Fruit fly (Drosophila melanogaster) whole organism, pupa: ENCODE results near the gene mRpS25.

ENCODE experiments used
- CG10348 ChIP-seq: fragments of 200-800 bp; sonication (Bioruptor generic); IDR thresholded peaks from 2 replicates; pipeline ENCODE4 v1.3.6; 2022; ENCODE audit warnings: missing biosample characterization, missing genetic modification characterization
- CG12605 ChIP-seq: fragments of 200-800 bp; sonication (Bioruptor generic); IDR thresholded peaks from 2 replicates; pipeline ENCODE4 v1.3.6; 2022; ENCODE audit warnings: missing biosample characterization, missing genetic modification characterization
- CG13204 ChIP-seq: fragments of 200-800 bp; sonication (Bioruptor generic); optimal IDR thresholded peaks from 2 replicates; lab custom pipeline; 2018; ENCODE audit warnings: missing biosample characterization, mild to moderate bottlenecking, missing genetic modification characterization, moderate library complexity
- CG14655 ChIP-seq: fragments of 200-800 bp; sonication (Bioruptor generic); optimal IDR thresholded peaks from 3 replicates; lab custom pipeline; 2017; ENCODE audit warnings: mild to moderate bottlenecking, missing biosample characterization, missing genetic modification reagents, missing genetic modification characterization
- CG15710 ChIP-seq: fragments of 200-800 bp; sonication (Bioruptor generic); optimal IDR thresholded peaks from 2 replicates; lab custom pipeline; 2018; ENCODE audit warnings: missing biosample characterization, mild to moderate bottlenecking, missing genetic modification characterization, moderate library complexity
- CG17806 ChIP-seq: fragments of 200-800 bp; sonication (Bioruptor generic); optimal IDR thresholded peaks from 2 replicates; lab custom pipeline; 2018; ENCODE audit warnings: missing biosample characterization, mild to moderate bottlenecking, missing genetic modification characterization, moderate library complexity
- CG32121 ChIP-seq: fragments of 200-800 bp; sonication (Bioruptor generic); IDR thresholded peaks from 2 replicates; pipeline ENCODE4 v1.3.6; 2022; ENCODE audit warnings: missing biosample characterization, missing genetic modification characterization
- CG34367 ChIP-seq: fragments of 200-800 bp; sonication (Bioruptor generic); optimal IDR thresholded peaks from 2 replicates; lab custom pipeline; 2018; ENCODE audit warnings: missing biosample characterization, mild to moderate bottlenecking, missing genetic modification characterization
- CG4496 ChIP-seq: fragments of 200-800 bp; sonication (Bioruptor generic); IDR thresholded peaks from 3 replicates; pipeline ENCODE4 v1.3.6; 2022; ENCODE audit warnings: missing biosample characterization, missing genetic modification characterization
- CG8159 ChIP-seq: fragments of 200-800 bp; sonication (Bioruptor generic); optimal IDR thresholded peaks from 3 replicates; lab custom pipeline; 2018; ENCODE audit warnings: missing biosample characterization, mild to moderate bottlenecking, missing genetic modification characterization, moderate library complexity
- CG8301 ChIP-seq: fragments of 200-800 bp; sonication (Bioruptor generic); optimal IDR thresholded peaks from 2 replicates; lab custom pipeline; 2018; ENCODE audit warnings: missing biosample characterization, mild to moderate bottlenecking, missing genetic modification characterization
- CG9948 ChIP-seq: fragments of 200-800 bp; sonication (Bioruptor generic); optimal IDR thresholded peaks from 2 replicates; lab custom pipeline; 2018; ENCODE audit warnings: missing biosample characterization, mild to moderate bottlenecking, missing genetic modification characterization, moderate library complexity
- D1 ChIP-seq: fragments of 200-800 bp; sonication (Bioruptor generic); optimal IDR thresholded peaks from 2 replicates; lab custom pipeline; 2018; ENCODE audit warnings: missing biosample characterization, mild to moderate bottlenecking, missing genetic modification characterization, moderate library complexity
- EcR ChIP-seq: fragments of 200-800 bp; sonication (Bioruptor generic); optimal IDR thresholded peaks from 3 replicates; lab custom pipeline; 2019; ENCODE audit warnings: missing biosample characterization, missing genetic modification characterization, mild to moderate bottlenecking, moderate library complexity, missing genetic modification reagents
- Ets98B ChIP-seq: fragments of 200-800 bp; sonication (Bioruptor generic); IDR thresholded peaks from 2 replicates; pipeline ENCODE4 v1.3.6; 2022; ENCODE audit warnings: missing biosample characterization, missing genetic modification characterization
- Pif1A ChIP-seq: fragments of 200-800 bp; sonication (Bioruptor generic); optimal IDR thresholded peaks from 3 replicates; lab custom pipeline; 2016; ENCODE audit warnings: missing biosample characterization, missing genetic modification characterization
- Pif1B ChIP-seq: fragments of 200-800 bp; sonication (Bioruptor generic); optimal IDR thresholded peaks from 3 replicates; lab custom pipeline; 2016; ENCODE audit warnings: missing biosample characterization, missing genetic modification characterization
- Snoo ChIP-seq: fragments of 200-800 bp; sonication (Bioruptor generic); optimal IDR thresholded peaks from 3 replicates; lab custom pipeline; 2017; ENCODE audit warnings: missing biosample characterization, mild to moderate bottlenecking, missing genetic modification characterization, inconsistent platforms
- fd96Ca ChIP-seq: fragments of 200-800 bp; sonication (Bioruptor generic); IDR thresholded peaks from 3 replicates; pipeline ENCODE4 v1.3.6; 2022; ENCODE audit warnings: missing biosample characterization, missing genetic modification characterization
- gl ChIP-seq: fragments of 200-800 bp; sonication (Bioruptor generic); optimal IDR thresholded peaks from 2 replicates; lab custom pipeline; 2018; ENCODE audit warnings: missing biosample characterization, mild to moderate bottlenecking, missing genetic modification characterization
- rn ChIP-seq: fragments of 200-800 bp; sonication (Bioruptor generic); IDR thresholded peaks from 2 replicates; pipeline ENCODE4 v1.3.6; 2022; ENCODE audit warnings: missing biosample characterization, missing genetic modification characterization

The mRpS25 gene

DNA sequence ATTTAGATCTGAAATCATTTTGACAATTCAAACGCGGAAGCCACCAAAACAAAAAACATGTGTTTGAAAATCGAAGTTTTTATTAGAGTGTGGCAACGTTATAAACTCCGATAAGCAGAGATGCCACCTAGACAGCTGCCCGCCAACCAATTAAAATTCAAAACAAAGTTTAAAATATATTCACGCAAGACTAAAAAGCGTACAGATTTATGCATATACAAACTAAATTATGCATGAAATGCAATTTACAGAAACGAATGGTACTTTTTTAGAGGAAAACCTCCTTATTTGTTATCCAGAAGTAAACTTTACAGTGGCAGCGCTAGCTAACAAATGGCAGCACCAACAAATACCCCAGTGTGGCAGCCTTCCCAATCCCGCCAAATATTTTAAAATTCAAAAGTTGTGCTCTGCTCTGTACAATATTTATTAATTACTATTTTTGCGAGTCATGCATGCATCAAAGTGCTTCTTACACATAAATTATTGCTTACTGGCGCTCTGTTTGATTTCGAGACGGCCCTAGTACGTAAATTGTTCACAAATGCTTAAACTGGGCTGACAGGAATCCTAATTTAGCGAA lies 20.9 kb upstream of the mRpS25 start:
- TF ChIP-seq Ets98B (GFP tag; lab: Robert Waterston, UW): no peak
- TF ChIP-seq CG12605 (GFP tag; lab: Robert Waterston, UW): no peak
- TF ChIP-seq CG34367 (tag; lab: Kevin White, UChicago): no peak

DNA sequence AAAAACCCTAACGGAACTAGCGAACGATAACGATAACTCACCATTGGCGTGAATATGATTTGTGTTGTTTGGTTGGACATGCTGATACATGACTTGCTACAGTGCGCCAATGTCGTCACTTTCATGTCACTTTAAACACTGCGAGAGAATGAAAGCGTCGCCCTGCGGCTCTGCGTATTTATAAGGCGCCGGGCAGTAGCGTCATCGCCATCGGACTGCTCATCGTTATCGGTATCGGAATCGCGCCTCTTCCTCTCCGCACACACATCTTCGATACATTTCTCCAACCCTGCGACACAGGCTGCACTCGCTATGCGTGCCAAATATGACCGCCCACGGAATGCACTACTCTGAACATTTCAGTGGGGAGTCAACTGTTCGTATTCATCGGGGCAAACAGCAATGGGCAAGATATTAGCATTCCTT lies 19.7 kb upstream of the mRpS25 start, which contains the start of gene sbm:
Gene sbm (minus strand): TSS at position 160 of the 426 bp plus-strand sequence.
- TF ChIP-seq fd96Ca (peak; percentile 56; the same call in 1 of the 3 replicates), EcR (GFP tag; lab: Kevin White, UChicago) (no peak), CG8301 (tag; lab: Kevin White, UChicago) (no peak), CG4496 (GFP tag; lab: Robert Waterston, UW) (peak; percentile 58; the same call in 1 of the 3 replicates), rn (GFP tag; lab: Robert Waterston, UW) (no peak), D1 (tag; lab: Kevin White, UChicago) (no peak)

DNA sequence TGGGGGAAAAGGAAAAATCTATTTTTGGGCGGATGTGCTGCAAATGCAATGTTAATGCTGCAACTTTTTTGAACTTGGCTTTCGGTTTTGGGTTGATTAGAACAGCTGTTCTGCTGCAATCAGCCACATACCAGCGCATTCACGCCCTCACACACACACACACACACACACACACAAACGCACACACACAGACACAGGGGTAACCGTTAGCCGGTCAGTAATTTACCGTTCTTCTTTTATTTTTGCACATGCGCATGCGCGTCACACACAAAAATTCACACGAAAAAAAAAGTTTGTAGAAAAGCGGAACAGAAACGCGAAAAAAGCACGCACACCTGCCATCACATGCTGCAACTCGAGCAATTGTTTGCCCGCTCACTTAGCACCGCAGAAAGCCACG lies 19.1 kb upstream of the mRpS25 start:
- no peak for TF ChIP-seq rn (GFP tag; lab: Robert Waterston, UW)
- no peak for TF ChIP-seq CG14655 (GFP tag; lab: Kevin White, UChicago)
- TF ChIP-seq Pif1A (GFP tag; lab: Kevin White, UChicago): no peak
- no peak for TF ChIP-seq CG13204 (GFP tag; lab: Kevin White, UChicago)
- TF ChIP-seq CG17806 (tag; lab: Kevin White, UChicago): no peak
- no peak for TF ChIP-seq CG32121
- TF ChIP-seq D1 (tag; lab: Kevin White, UChicago): no peak
- TF ChIP-seq Snoo (tag; lab: Kevin White, UChicago): no peak
- no peak for TF ChIP-seq CG15710
- no peak for TF ChIP-seq CG10348
- no peak for TF ChIP-seq fd96Ca
- no peak for TF ChIP-seq Pif1B (GFP tag; lab: Kevin White, UChicago)
- TF ChIP-seq Ets98B (GFP tag; lab: Robert Waterston, UW): no peak
- no peak for TF ChIP-seq gl (tag; lab: Kevin White, UChicago)
- TF ChIP-seq CG8301 (tag; lab: Kevin White, UChicago): no peak
- no peak for TF ChIP-seq CG9948 (tag; lab: Kevin White, UChicago)

- TF ChIP-seq Pif1B (GFP tag; lab: Kevin White, UChicago): no peak
- no peak for TF ChIP-seq CG9948 (tag; lab: Kevin White, UChicago)
- TF ChIP-seq CG13204 (GFP tag; lab: Kevin White, UChicago): no peak
- TF ChIP-seq Ets98B (GFP tag; lab: Robert Waterston, UW): no peak
- no peak for TF ChIP-seq CG14655 (GFP tag; lab: Kevin White, UChicago)
- TF ChIP-seq Pif1A (GFP tag; lab: Kevin White, UChicago): no peak
- no peak for TF ChIP-seq gl (tag; lab: Kevin White, UChicago)
- no peak for TF ChIP-seq CG17806 (tag; lab: Kevin White, UChicago)
- no peak for TF ChIP-seq CG12605 (GFP tag; lab: Robert Waterston, UW)
- no peak for TF ChIP-seq Snoo (tag; lab: Kevin White, UChicago)
- no peak for TF ChIP-seq rn (GFP tag; lab: Robert Waterston, UW)
- TF ChIP-seq EcR (GFP tag; lab: Kevin White, UChicago): no peak
- TF ChIP-seq CG4496 (GFP tag; lab: Robert Waterston, UW): no peak
- no peak for TF ChIP-seq D1 (tag; lab: Kevin White, UChicago)
- TF ChIP-seq CG8159 (tag; lab: Kevin White, UChicago): no peak
- no peak for TF ChIP-seq CG32121
- TF ChIP-seq, all 21 proteins: peak for 0
These were observed 16.6 kb upstream of the mRpS25 start for dm6 chrX:14599431-14599830.

- TF ChIP-seq rn (GFP tag; lab: Robert Waterston, UW): no peak
- TF ChIP-seq CG12605 (GFP tag; lab: Robert Waterston, UW): no peak
- no peak for TF ChIP-seq Pif1A (GFP tag; lab: Kevin White, UChicago)
- TF ChIP-seq CG14655 (GFP tag; lab: Kevin White, UChicago): no peak
- TF ChIP-seq CG4496 (GFP tag; lab: Robert Waterston, UW): no peak
- no peak for TF ChIP-seq D1 (tag; lab: Kevin White, UChicago)
- no peak for TF ChIP-seq CG15710
- no peak for TF ChIP-seq CG8159 (tag; lab: Kevin White, UChicago)
- TF ChIP-seq gl (tag; lab: Kevin White, UChicago): no peak
- no peak for TF ChIP-seq EcR (GFP tag; lab: Kevin White, UChicago)
- TF ChIP-seq CG9948 (tag; lab: Kevin White, UChicago): no peak
- TF ChIP-seq CG34367 (tag; lab: Kevin White, UChicago): no peak
- no peak for TF ChIP-seq Snoo (tag; lab: Kevin White, UChicago)
- no peak for TF ChIP-seq CG10348
- TF ChIP-seq CG8301 (tag; lab: Kevin White, UChicago): no peak
- no peak for TF ChIP-seq CG17806 (tag; lab: Kevin White, UChicago)
- TF ChIP-seq fd96Ca: no peak
- no peak for TF ChIP-seq Ets98B (GFP tag; lab: Robert Waterston, UW)
- TF ChIP-seq, all 21 proteins: peak for 0
These were observed 15.9 kb upstream of the mRpS25 start for dm6 chrX:14598706-14599105.

- TF ChIP-seq gl (tag; lab: Kevin White, UChicago): no peak
- no peak for TF ChIP-seq CG12605 (GFP tag; lab: Robert Waterston, UW)
- no peak for TF ChIP-seq Pif1B (GFP tag; lab: Kevin White, UChicago)
- no peak for TF ChIP-seq CG34367 (tag; lab: Kevin White, UChicago)
- no peak for TF ChIP-seq CG32121
- no peak for TF ChIP-seq CG10348
- no peak for TF ChIP-seq CG8301 (tag; lab: Kevin White, UChicago)
- no peak for TF ChIP-seq CG17806 (tag; lab: Kevin White, UChicago)
- no peak for TF ChIP-seq CG13204 (GFP tag; lab: Kevin White, UChicago)
- no peak for TF ChIP-seq CG14655 (GFP tag; lab: Kevin White, UChicago)
- TF ChIP-seq Ets98B (GFP tag; lab: Robert Waterston, UW): no peak
- TF ChIP-seq D1 (tag; lab: Kevin White, UChicago): no peak
- TF ChIP-seq Snoo (tag; lab: Kevin White, UChicago): no peak
- TF ChIP-seq CG8159 (tag; lab: Kevin White, UChicago): no peak
- no peak for TF ChIP-seq fd96Ca
These were observed 10.3 kb upstream of the mRpS25 start for dm6 chrX:14593091-14593490.
